Worm (Caenorhabditis elegans): ENCODE data around the gene srt-12.

- no peak for TF ChIP-seq F13C5.2 (tag; optimal IDR thresholded peaks at IDR 0.05)
- no peak for TF ChIP-seq B0310.2 (tag; optimal IDR thresholded peaks at IDR 0.05)
- TF ChIP-seq aly-1 (tag; optimal IDR thresholded peaks at IDR 0.05), result no peak
- TF ChIP-seq ama-1 (optimal IDR thresholded peaks at IDR 0.05), result no peak
- no peak for TF ChIP-seq scrt-1 (GFP tag; IDR thresholded peaks at IDR 0.05)
- TF ChIP-seq pes-1 (GFP tag; IDR thresholded peaks at IDR 0.05), result no peak
- TF ChIP-seq hmg-4 (GFP tag; optimal IDR thresholded peaks at IDR 0.05), result no peak
- no peak for TF ChIP-seq tbx-11 (GFP tag; IDR thresholded peaks at IDR 0.05)
- no peak for TF ChIP-seq ceh-36 (tag; optimal IDR thresholded peaks at IDR 0.05)
- TF ChIP-seq flt-1 (GFP tag; IDR thresholded peaks at IDR 0.05), result no peak
- TF ChIP-seq sea-1 (GFP tag; conservative IDR thresholded peaks at IDR 0.05), result no peak
- TF ChIP-seq ceh-13 (GFP tag; optimal IDR thresholded peaks at IDR 0.05), result no peak
- no peak for TF ChIP-seq tbx-37 (GFP tag; conservative IDR thresholded peaks at IDR 0.05)
- no peak for TF ChIP-seq hnd-1 (tag; optimal IDR thresholded peaks at IDR 0.05)
These were observed 49.5 kb downstream of the srt-12 start for ce11 chrV:4192688-4193471.
